Fruit fly (Drosophila melanogaster) whole organism, embryonic: ENCODE data around the gene pes.
A peak's percentile ranks its signal among the peaks of the same experiment; 100 is the strongest.

Experiments
- Antp ChIP-seq: fragments of 200-800 bp; sonication (Bioruptor generic); optimal IDR thresholded peaks from 3 replicates; lab custom pipeline; 2016; ENCODE audit warnings: missing biosample characterization, missing genetic modification characterization
- Asciz ChIP-seq: fragments of 200-800 bp; sonication (Bioruptor generic); optimal IDR thresholded peaks from 2 replicates; lab custom pipeline; 2017; ENCODE audit warnings: missing biosample characterization, mild to moderate bottlenecking, missing genetic modification characterization, missing genetic modification reagents
- CG11504 ChIP-seq: fragments of 200-800 bp; sonication (Bioruptor generic); optimal IDR thresholded peaks from 3 replicates; lab custom pipeline; 2019; ENCODE audit warnings: missing biosample characterization, mild to moderate bottlenecking, missing genetic modification characterization, moderate library complexity
- CG12769 ChIP-seq: fragments of 200-800 bp; sonication (Bioruptor generic); optimal IDR thresholded peaks from 2 replicates; lab custom pipeline; 2019; ENCODE audit warnings: missing biosample characterization, mild to moderate bottlenecking, missing genetic modification characterization, moderate library complexity
- CG13287 ChIP-seq: fragments of 200-800 bp; sonication (Bioruptor generic); IDR thresholded peaks from 2 replicates; pipeline ENCODE4 v1.3.6; 2022; ENCODE audit warnings: missing biosample characterization, missing genetic modification characterization; ENCODE audit not compliant: partially characterized antibody
- CG13894 ChIP-seq: fragments of 200-800 bp; sonication (Bioruptor generic); optimal IDR thresholded peaks from 3 replicates; lab custom pipeline; 2018; ENCODE audit warnings: missing biosample characterization, mild to moderate bottlenecking, missing genetic modification characterization, moderate library complexity
- CG14710 ChIP-seq: fragments of 200-800 bp; sonication (Bioruptor generic); optimal IDR thresholded peaks from 3 replicates; lab custom pipeline; 2019; ENCODE audit warnings: missing biosample characterization, mild to moderate bottlenecking, missing genetic modification characterization, moderate library complexity
- CG14860 ChIP-seq: fragments of 200-800 bp; sonication (Bioruptor generic); IDR thresholded peaks from 3 replicates; pipeline ENCODE4 v1.3.6; 2022; ENCODE audit warnings: missing biosample characterization, missing genetic modification characterization; ENCODE audit not compliant: partially characterized antibody
- CG15514 ChIP-seq: fragments of 200-800 bp; sonication (Bioruptor generic); optimal IDR thresholded peaks from 3 replicates; lab custom pipeline; 2017; ENCODE audit warnings: missing biosample characterization, missing genetic modification characterization, mild to moderate bottlenecking, moderate library complexity, missing genetic modification reagents
- CG18476 ChIP-seq: fragments of 200-800 bp; sonication (Bioruptor generic); optimal IDR thresholded peaks from 2 replicates; lab custom pipeline; 2016; ENCODE audit warnings: missing biosample characterization, mild to moderate bottlenecking, missing genetic modification characterization
- CG18764 ChIP-seq: fragments of 200-800 bp; sonication (Bioruptor generic); optimal IDR thresholded peaks from 3 replicates; lab custom pipeline; 2016; ENCODE audit warnings: missing biosample characterization, missing genetic modification characterization
- CG2199 ChIP-seq: fragments of 200-800 bp; sonication (Bioruptor generic); IDR thresholded peaks from 3 replicates; pipeline ENCODE4 v1.3.6; 2022; ENCODE audit warnings: missing biosample characterization, missing genetic modification characterization
- CG3065 ChIP-seq: fragments of 200-800 bp; sonication (Bioruptor generic); optimal IDR thresholded peaks from 2 replicates; lab custom pipeline; 2016; ENCODE audit warnings: missing biosample characterization, missing genetic modification characterization
- CG3281 ChIP-seq: fragments of 200-800 bp; sonication (Bioruptor generic); optimal IDR thresholded peaks from 3 replicates; lab custom pipeline; 2017; ENCODE audit warnings: missing biosample characterization, mild to moderate bottlenecking, missing genetic modification characterization
- CG34376 ChIP-seq: fragments of 200-800 bp; sonication (Bioruptor generic); optimal IDR thresholded peaks from 2 replicates; lab custom pipeline; 2018; ENCODE audit warnings: missing biosample characterization, mild to moderate bottlenecking, missing genetic modification characterization
- CG4328 ChIP-seq: fragments of 200-800 bp; sonication (Bioruptor generic); optimal IDR thresholded peaks from 3 replicates; lab custom pipeline; 2017; ENCODE audit warnings: missing biosample characterization, missing genetic modification reagents, missing genetic modification characterization
- CG9876 ChIP-seq: fragments of 200-800 bp; sonication (Bioruptor generic); optimal IDR thresholded peaks from 2 replicates; lab custom pipeline; 2016; ENCODE audit warnings: missing biosample characterization, missing genetic modification characterization
- Dip2 ChIP-seq: fragments of 200-800 bp; sonication (Bioruptor generic); IDR thresholded peaks from 2 replicates; pipeline ENCODE4 v1.3.6; 2022; ENCODE audit warnings: missing biosample characterization, missing genetic modification characterization
- Hand ChIP-seq: fragments of 200-800 bp; sonication (Bioruptor generic); optimal IDR thresholded peaks from 2 replicates; lab custom pipeline; 2017; ENCODE audit warnings: mild to moderate bottlenecking, missing biosample characterization, missing genetic modification reagents, missing genetic modification characterization
- Jarid2 ChIP-seq: fragments of 200-800 bp; sonication (Bioruptor generic); optimal IDR thresholded peaks from 3 replicates; lab custom pipeline; 2017; ENCODE audit warnings: mild to moderate bottlenecking, missing biosample characterization, missing genetic modification reagents, missing genetic modification characterization
- NC2β ChIP-seq: fragments of 200-800 bp; sonication (Bioruptor generic); optimal IDR thresholded peaks from 2 replicates; lab custom pipeline; 2016; ENCODE audit warnings: missing biosample characterization, missing genetic modification characterization
- NFAT ChIP-seq: fragments of 200-800 bp; sonication (Bioruptor generic); IDR thresholded peaks from 2 replicates; pipeline ENCODE4 v1.3.6; 2022; ENCODE audit warnings: missing biosample characterization, missing genetic modification characterization
- Opbp ChIP-seq: fragments of 200-800 bp; sonication (Bioruptor generic); IDR thresholded peaks from 3 replicates; pipeline ENCODE4 v1.3.6; 2022; ENCODE audit warnings: missing biosample characterization, missing genetic modification characterization; ENCODE audit not compliant: partially characterized antibody
- Ptx1 ChIP-seq: fragments of 200-800 bp; sonication (Bioruptor generic); IDR thresholded peaks from 2 replicates; pipeline ENCODE4 v1.3.6; 2022; ENCODE audit warnings: missing biosample characterization, missing genetic modification characterization
- Six4 ChIP-seq: fragments of 200-800 bp; sonication (Bioruptor generic); optimal IDR thresholded peaks from 2 replicates; lab custom pipeline; 2016; ENCODE audit warnings: missing biosample characterization, missing genetic modification characterization
- Sry-δ ChIP-seq: fragments of 200-800 bp; sonication (Bioruptor generic); optimal IDR thresholded peaks from 2 replicates; lab custom pipeline; 2016; ENCODE audit warnings: missing biosample characterization, missing genetic modification characterization
- Trl ChIP-seq, 3 experiments: fragments of >200 bp in 2 of 3; fragments of 200-800 bp in 1 of 3; sonication (Bioruptor generic) in 1 of 3; optimal IDR thresholded peaks; 2 replicates in 1 of 3; 3 replicates in 2 of 3; lab custom pipeline; 2016 to 2017; ENCODE audit warnings: missing biosample characterization in 1 of 3, missing genetic modification characterization in 1 of 3
- aop ChIP-seq: fragments of 200-800 bp; sonication (Bioruptor generic); IDR thresholded peaks from 2 replicates; pipeline ENCODE4 v1.3.6; 2022; ENCODE audit warnings: missing biosample characterization, missing genetic modification characterization
- bab2 ChIP-seq: fragments of 200-800 bp; sonication (Bioruptor generic); optimal IDR thresholded peaks from 2 replicates; lab custom pipeline; 2016; ENCODE audit warnings: missing biosample characterization, missing genetic modification characterization
- dysf ChIP-seq: fragments of 200-800 bp; sonication (Bioruptor generic); IDR thresholded peaks from 3 replicates; pipeline ENCODE4 v1.3.6; 2022; ENCODE audit warnings: missing biosample characterization, missing genetic modification characterization
- ems ChIP-seq: fragments of 200-800 bp; sonication (Bioruptor generic); optimal IDR thresholded peaks from 3 replicates; lab custom pipeline; 2016; ENCODE audit warnings: missing biosample characterization, missing genetic modification characterization
- jigr1 ChIP-seq: fragments of 200-800 bp; sonication (Bioruptor generic); IDR thresholded peaks from 3 replicates; pipeline ENCODE4 v1.3.6; 2022; ENCODE audit warnings: missing biosample characterization, missing genetic modification characterization
- jing ChIP-seq: fragments of 200-800 bp; sonication (Bioruptor generic); optimal IDR thresholded peaks from 2 replicates; lab custom pipeline; 2018; ENCODE audit warnings: missing biosample characterization, mild to moderate bottlenecking, missing genetic modification characterization
- nom ChIP-seq: fragments of 200-800 bp; sonication (Bioruptor generic); optimal IDR thresholded peaks from 2 replicates; lab custom pipeline; 2017; ENCODE audit warnings: missing biosample characterization, missing genetic modification characterization, mild to moderate bottlenecking, moderate library complexity, missing genetic modification reagents
- odd ChIP-seq: fragments of 200-800 bp; sonication (Bioruptor generic); optimal IDR thresholded peaks from 2 replicates; lab custom pipeline; 2017; ENCODE audit warnings: missing biosample characterization, mild to moderate bottlenecking, missing genetic modification characterization
- pnt ChIP-seq: fragments of 200-800 bp; sonication (Bioruptor generic); optimal IDR thresholded peaks from 3 replicates; lab custom pipeline; 2016; ENCODE audit warnings: missing biosample characterization, missing genetic modification characterization
- psq ChIP-seq: fragments of 200-800 bp; sonication (Bioruptor generic); optimal IDR thresholded peaks from 2 replicates; lab custom pipeline; 2017; ENCODE audit warnings: missing biosample characterization, missing genetic modification characterization
- ttk ChIP-seq: fragments of 200-800 bp; sonication (Bioruptor generic); IDR thresholded peaks from 2 replicates; pipeline ENCODE4 v2.1.2; 2022; ENCODE audit warnings: missing biosample characterization, missing genetic modification characterization
- twi ChIP-seq: fragments of 200-800 bp; optimal IDR thresholded peaks from 2 replicates; lab custom pipeline; 2019; ENCODE audit warnings: missing biosample characterization, mild to moderate bottlenecking, missing genetic modification characterization, moderate library complexity
- tx ChIP-seq: fragments of 200-800 bp; sonication (Bioruptor generic); optimal IDR thresholded peaks from 2 replicates; lab custom pipeline; 2016; ENCODE audit warnings: missing biosample characterization, missing genetic modification characterization
- unpg ChIP-seq: fragments of 200-800 bp; sonication (Bioruptor generic); optimal IDR thresholded peaks from 3 replicates; lab custom pipeline; 2018; ENCODE audit warnings: missing biosample characterization, mild to moderate bottlenecking, missing genetic modification characterization, moderate library complexity

The pes gene

dm6 chr2L:8012551-8012950, 18.6 kb upstream of the pes start (continued):
- TF ChIP-seq Asciz (GFP tag; lab: Kevin White, UChicago) (no peak), CG9876 (GFP tag; lab: Kevin White, UChicago) (no peak), CG15514 (peak; percentile 9), Opbp (GFP tag; lab: Robert Waterston, UW) (no peak), CG13287 (peak; percentile 46), unpg (GFP tag; lab: Kevin White, UChicago) (no peak), CG11504 (peak; percentile 12), Antp (GFP tag; lab: Kevin White, UChicago) (no peak), bab2 (no peak), Sry-δ (GFP tag; lab: Kevin White, UChicago) (no peak), CG18476 (GFP tag; lab: Kevin White, UChicago) (no peak), dysf (GFP tag; lab: Robert Waterston, UW) (no peak), ttk (GFP tag; lab: Robert Waterston, UW) (no peak), CG12769 (tag; lab: Kevin White, UChicago) (peak; percentile 1), CG3281 (no peak), aop (GFP tag; lab: Robert Waterston, UW) (no peak), CG4328 (no peak), jigr1 (GFP tag; lab: Robert Waterston, UW) (no peak), NFAT (GFP tag; lab: Robert Waterston, UW) (no peak), Dip2 (GFP tag; lab: Robert Waterston, UW) (no peak), ems (GFP tag; lab: Kevin White, UChicago) (no peak), CG34376 (peak; percentile 12), twi (tag; lab: Kevin White, UChicago) (no peak), Six4 (GFP tag; lab: Kevin White, UChicago) (no peak), Jarid2 (GFP tag; lab: Kevin White, UChicago) (peak; percentile 59), jing (GFP tag; lab: Kevin White, UChicago) (no peak), odd (GFP tag; lab: Kevin White, UChicago) (no peak), CG14860 (GFP tag; lab: Robert Waterston, UW) (no peak), NC2β (GFP tag; lab: Kevin White, UChicago) (no peak), pnt (no peak), CG13894 (tag; lab: Kevin White, UChicago) (peak; percentile 38), psq (GFP tag; lab: Kevin White, UChicago) (no peak), Trl (optimal IDR thresholded peaks at IDR 0.05; lab: Kevin White, UChicago) (peak; percentile 4 to 58), Trl (GFP tag; optimal IDR thresholded peaks at IDR 0.05; lab: Kevin White, UChicago) (no peak), Hand (GFP tag; lab: Kevin White, UChicago) (no peak), nom (GFP tag; lab: Kevin White, UChicago) (no peak), CG2199 (0 out of 3 replicates have a peak, but pooled peaks have one; percentile 61), CG18764 (GFP tag; lab: Kevin White, UChicago) (no peak), CG14710 (tag; lab: Kevin White, UChicago) (no peak), Ptx1 (no peak), CG3065 (no peak), tx (no peak)
